Worm (Caenorhabditis elegans) whole organism, young adult: ENCODE results near the gene VY10G11R.1.
A peak's percentile ranks its signal among the peaks of the same experiment; 100 is the strongest.

ENCODE experiments used
- B0261.1 ChIP-seq: sonication (generic microtip); optimal IDR thresholded peaks from 2 replicates; lab custom pipeline; 2016; ENCODE audit warnings: mild to moderate bottlenecking, missing genetic modification characterization, moderate library complexity, missing compliant biosample characterization
- B0336.3 ChIP-seq: fragments of 200-800 bp; sonication (Bioruptor generic); IDR thresholded peaks from 2 replicates; pipeline ENCODE4 v1.3.6; 2022; ENCODE audit warnings: missing genetic modification characterization, missing compliant biosample characterization
- C17E4.6 ChIP-seq: fragments of 200-800 bp; sonication (Bioruptor generic); IDR thresholded peaks from 2 replicates; pipeline ENCODE4 v1.3.6; 2022; ENCODE audit warnings: missing genetic modification reagents, missing genetic modification characterization, missing compliant biosample characterization
- D2030.7 ChIP-seq: fragments of 200-800 bp; sonication (Bioruptor generic); IDR thresholded peaks from 2 replicates; pipeline ENCODE4 v1.3.6; 2022; ENCODE audit warnings: missing genetic modification reagents, missing genetic modification characterization, missing compliant biosample characterization
- F10E7.11 ChIP-seq: sonication (generic microtip); optimal IDR thresholded peaks from 2 replicates; lab custom pipeline; 2017; ENCODE audit warnings: mild to moderate bottlenecking, missing genetic modification characterization, moderate library complexity, missing compliant biosample characterization
- F49E8.2 ChIP-seq: sonication (generic microtip); optimal IDR thresholded peaks from 3 replicates; lab custom pipeline; 2017; ENCODE audit warnings: missing genetic modification characterization, mild to moderate bottlenecking, missing compliant biosample characterization, antibody characterized with exemption, moderate library complexity; ENCODE audit not compliant: insufficient read depth
- T07F8.4 ChIP-seq: sonication (generic microtip); optimal IDR thresholded peaks from 2 replicates; lab custom pipeline; 2016; ENCODE audit warnings: mild to moderate bottlenecking, missing genetic modification characterization, moderate library complexity, missing compliant biosample characterization
- Y53G8AR.9 ChIP-seq: fragments of 200-800 bp; sonication (Bioruptor generic); conservative IDR thresholded peaks from 2 replicates; pipeline ENCODE4 v1.3.6; 2022; ENCODE audit warnings: missing genetic modification reagents, missing genetic modification characterization, missing compliant biosample characterization
- Y56A3A.18 ChIP-seq: fragments of 200-800 bp; sonication (Bioruptor generic); IDR thresholded peaks from 2 replicates; pipeline ENCODE4 v1.3.6; 2022; ENCODE audit warnings: missing genetic modification reagents, missing genetic modification characterization, missing compliant biosample characterization
- ZK185.1 ChIP-seq: sonication (generic microtip); optimal IDR thresholded peaks from 2 replicates; lab custom pipeline; 2016; ENCODE audit warnings: mild to moderate bottlenecking, missing genetic modification characterization, missing compliant biosample characterization; ENCODE audit not compliant: poor library complexity, severe bottlenecking
- ama-1 ChIP-seq, 3 experiments: fragments of 150-350 bp in 1 of 3; sonication (generic microtip) in 2 of 3; optimal IDR thresholded peaks; 2 replicates each; lab custom pipeline; 2014 to 2018; ENCODE audit warnings: missing biosample characterization in 2 of 3, missing genetic modification characterization in 2 of 3, missing genetic modification reagents in 2 of 3
- athp-1 ChIP-seq: sonication (generic microtip); optimal IDR thresholded peaks from 2 replicates; lab custom pipeline; 2017; ENCODE audit warnings: mild to moderate bottlenecking, missing genetic modification characterization, missing compliant biosample characterization
- cebp-1 ChIP-seq, 2 experiments: fragments of 200-800 bp in 1 of 2; sonication (Bioruptor generic) in 1 of 2; sonication (generic microtip) in 1 of 2; IDR thresholded peaks in 1 of 2; optimal IDR thresholded peaks in 1 of 2; 2 replicates each; pipeline versions ENCODE4 v1.3.6 to Lab custom; 2017 to 2022; ENCODE audit warnings: missing compliant biosample characterization in 2 of 2, missing genetic modification characterization in 2 of 2, mild to moderate bottlenecking in 1 of 2, missing genetic modification reagents in 1 of 2, moderate library complexity in 1 of 2
- ceh-27 ChIP-seq: fragments of 200-800 bp; sonication (Bioruptor generic); optimal IDR thresholded peaks from 2 replicates; lab custom pipeline; 2018; ENCODE audit warnings: mild to moderate bottlenecking, missing genetic modification characterization, moderate library complexity, missing compliant biosample characterization
- ceh-40 ChIP-seq: fragments of 200-800 bp; sonication (Bioruptor generic); IDR thresholded peaks from 2 replicates; pipeline ENCODE4 v1.3.6; 2022; ENCODE audit warnings: missing genetic modification characterization, missing compliant biosample characterization
- die-1 ChIP-seq: sonication (generic microtip); optimal IDR thresholded peaks from 2 replicates; lab custom pipeline; 2016; ENCODE audit warnings: missing genotype, mild to moderate bottlenecking, missing genetic modification characterization, missing compliant biosample characterization
- egl-44 ChIP-seq: fragments of 200-800 bp; sonication (Bioruptor generic); IDR thresholded peaks from 2 replicates; pipeline ENCODE4 v1.3.6; 2022; ENCODE audit warnings: missing genetic modification reagents, missing genetic modification characterization, missing compliant biosample characterization
- ets-4 ChIP-seq: fragments of 200-800 bp; sonication (Bioruptor generic); optimal IDR thresholded peaks from 2 replicates; lab custom pipeline; 2018; ENCODE audit warnings: mild to moderate bottlenecking, missing genetic modification characterization, missing compliant biosample characterization
- gei-17 ChIP-seq: fragments of 200-800 bp; sonication (Bioruptor generic); optimal IDR thresholded peaks from 2 replicates; lab custom pipeline; 2018; ENCODE audit warnings: mild to moderate bottlenecking, missing genetic modification characterization, missing compliant biosample characterization
- hmg-1.2 ChIP-seq: fragments of 200-800 bp; sonication (Bioruptor generic); IDR thresholded peaks from 2 replicates; pipeline ENCODE4 v1.3.6; 2022; ENCODE audit warnings: missing genetic modification reagents, missing genetic modification characterization, missing compliant biosample characterization
- hrde-1 ChIP-seq: sonication (generic microtip); optimal IDR thresholded peaks from 2 replicates; lab custom pipeline; 2016; ENCODE audit warnings: missing genetic modification characterization, mild to moderate bottlenecking, missing compliant biosample characterization, moderate library complexity, missing genotype, missing genetic modification reagents, borderline replicate concordance
- lag-1 ChIP-seq: fragments of 200-800 bp; sonication (Bioruptor generic); IDR thresholded peaks from 2 replicates; pipeline ENCODE4 v1.3.6; 2022; ENCODE audit warnings: missing genetic modification reagents, missing genetic modification characterization, missing compliant biosample characterization
- let-607 ChIP-seq, 2 experiments: fragments of 200-800 bp in 1 of 2; sonication (Bioruptor generic) in 1 of 2; sonication (generic microtip) in 1 of 2; optimal IDR thresholded peaks; 2 replicates each; lab custom pipeline; 2016 to 2018; ENCODE audit warnings: mild to moderate bottlenecking in 2 of 2, missing compliant biosample characterization in 2 of 2, missing genetic modification characterization in 2 of 2, moderate library complexity in 2 of 2, missing genotype in 1 of 2
- lin-26 ChIP-seq: fragments of 200-800 bp; sonication (Bioruptor generic); IDR thresholded peaks from 2 replicates; pipeline ENCODE4 v1.3.6; 2022; ENCODE audit warnings: missing genetic modification reagents, missing genetic modification characterization, missing compliant biosample characterization
- lin-35 ChIP-seq, 3 experiments: fragments of 150-350 bp in 2 of 3; sonication (generic microtip) in 1 of 3; optimal IDR thresholded peaks; 2 replicates each; lab custom pipeline; 2014 to 2018; ENCODE audit warnings: missing biosample characterization in 3 of 3, missing genetic modification characterization in 3 of 3, missing genetic modification reagents in 3 of 3
- lin-54 ChIP-seq: fragments of 200-800 bp; sonication (Bioruptor generic); optimal IDR thresholded peaks from 2 replicates; lab custom pipeline; 2018; ENCODE audit warnings: mild to moderate bottlenecking, missing genetic modification characterization, missing compliant biosample characterization
- lsy-27 ChIP-seq: sonication (generic microtip); optimal IDR thresholded peaks from 2 replicates; lab custom pipeline; 2017; ENCODE audit warnings: missing genetic modification characterization, mild to moderate bottlenecking, missing compliant biosample characterization, antibody characterized with exemption, missing genotype, borderline replicate concordance; ENCODE audit not compliant: insufficient read depth
- madf-8 ChIP-seq: fragments of 200-800 bp; sonication (Bioruptor generic); conservative IDR thresholded peaks from 2 replicates; pipeline ENCODE4 v1.3.6; 2022; ENCODE audit warnings: missing genetic modification reagents, missing genetic modification characterization, missing compliant biosample characterization
- mcd-1 ChIP-seq: fragments of 200-800 bp; sonication (Bioruptor generic); IDR thresholded peaks from 2 replicates; pipeline ENCODE4 v1.3.6; 2022; ENCODE audit warnings: missing genetic modification reagents, missing genetic modification characterization, missing compliant biosample characterization
- nfya-1 ChIP-seq: sonication (generic microtip); optimal IDR thresholded peaks from 2 replicates; lab custom pipeline; 2017; ENCODE audit warnings: antibody characterized with exemption, missing compliant biosample characterization, missing genetic modification characterization, borderline replicate concordance; ENCODE audit not compliant: insufficient read depth
- nhr-80 ChIP-seq: sonication (generic microtip); optimal IDR thresholded peaks from 2 replicates; lab custom pipeline; 2016; ENCODE audit warnings: missing genetic modification characterization, missing compliant biosample characterization
- pha-4 ChIP-seq: fragments of 150-350 bp; sonication (generic microtip); optimal IDR thresholded peaks from 2 replicates; lab custom pipeline; 2014; ENCODE audit warnings: missing biosample characterization, missing genetic modification reagents, missing genetic modification characterization
- rec-8 ChIP-seq, 2 experiments: sonication (generic microtip); optimal IDR thresholded peaks; 2 replicates each; lab custom pipeline; 2016; ENCODE audit warnings: mild to moderate bottlenecking in 2 of 2, missing genetic modification characterization in 2 of 2, missing genetic modification reagents in 2 of 2, missing genotype in 2 of 2, missing biosample characterization in 1 of 2, missing compliant biosample characterization in 1 of 2, moderate library complexity in 1 of 2
- snpc-1.1 ChIP-seq: sonication (generic microtip); optimal IDR thresholded peaks from 2 replicates; lab custom pipeline; 2017; ENCODE audit warnings: missing genetic modification characterization, mild to moderate bottlenecking, missing compliant biosample characterization, antibody characterized with exemption, moderate library complexity, missing genotype, missing genetic modification reagents; ENCODE audit not compliant: insufficient read depth
- snpc-3.4 ChIP-seq: sonication (generic microtip); optimal IDR thresholded peaks from 2 replicates; lab custom pipeline; 2017; ENCODE audit warnings: missing genetic modification characterization, mild to moderate bottlenecking, missing compliant biosample characterization, antibody characterized with exemption, moderate library complexity, missing genotype, missing genetic modification reagents
- snpc-4 ChIP-seq, 5 experiments: fragments of 150-350 bp in 1 of 5; sonication (generic microtip) in 4 of 5; optimal IDR thresholded peaks; 2 replicates each; lab custom pipeline; 2014 to 2018; ENCODE audit warnings: missing genetic modification characterization in 5 of 5, missing biosample characterization in 3 of 5, antibody characterized with exemption in 2 of 5, mild to moderate bottlenecking in 2 of 5, missing compliant biosample characterization in 2 of 5, missing genotype in 2 of 5, moderate library complexity in 2 of 5, missing genetic modification reagents in 1 of 5
- unc-130 ChIP-seq: sonication (generic microtip); optimal IDR thresholded peaks from 2 replicates; lab custom pipeline; 2016; ENCODE audit warnings: missing genetic modification reagents, missing genetic modification characterization, missing compliant biosample characterization
- zfh-2 ChIP-seq: fragments of 200-800 bp; sonication (Bioruptor generic); conservative IDR thresholded peaks from 2 replicates; pipeline ENCODE4 v1.3.6; 2022; ENCODE audit warnings: missing genetic modification reagents, missing genetic modification characterization, missing compliant biosample characterization
- ztf-3 ChIP-seq: fragments of 200-800 bp; sonication (Bioruptor generic); optimal IDR thresholded peaks from 2 replicates; lab custom pipeline; 2018; ENCODE audit warnings: mild to moderate bottlenecking, missing genetic modification characterization, missing compliant biosample characterization

Gene VY10G11R.1

ce11 chrIV:16496491-16496890, 25.7 kb upstream of the VY10G11R.1 start:
- TF ChIP-seq snpc-4 (GFP tag; optimal IDR thresholded peaks at IDR 0.05; lab: Kevin White, UChicago), result no peak
- TF ChIP-seq snpc-4 (tag; optimal IDR thresholded peaks at IDR 0.05; lab: Kevin White, UChicago), result peak in 1 of 4 experiments; percentile 38
- TF ChIP-seq hmg-1.2 (GFP tag; lab: Robert Waterston, UW), result no peak
- TF ChIP-seq pha-4 (tag; lab: Kevin White, UChicago), result no peak
- no peak for TF ChIP-seq cebp-1 (GFP tag; IDR thresholded peaks at IDR 0.05; lab: Robert Waterston, UW)
- TF ChIP-seq cebp-1 (tag; optimal IDR thresholded peaks at IDR 0.05; lab: Kevin White, UChicago), result peak; percentile 37

DNA sequence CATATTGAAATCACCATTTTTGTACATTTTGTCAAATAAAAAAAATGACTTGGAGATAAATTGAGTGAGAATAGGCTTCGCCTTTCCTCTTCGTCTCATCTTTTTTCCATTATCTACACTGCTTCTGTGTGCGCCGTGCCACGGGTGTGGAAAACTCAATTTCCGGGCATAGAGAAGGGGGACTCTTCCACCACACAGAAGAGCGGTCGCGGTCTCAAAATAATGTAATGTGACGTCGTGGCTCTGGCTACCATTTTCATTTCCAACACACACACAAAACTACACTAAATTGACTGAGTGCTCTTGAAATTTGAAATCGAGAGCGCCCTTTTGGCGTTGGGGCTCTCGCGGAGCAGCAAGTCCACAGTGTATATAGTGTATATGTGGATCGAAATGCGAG, 23.2 kb upstream of the VY10G11R.1 start:
- TF ChIP-seq lsy-27, result no peak
- TF ChIP-seq rec-8 (tag; optimal IDR thresholded peaks at IDR 0.05; lab: Kevin White, UChicago), result no peak
- TF ChIP-seq Y56A3A.18, result no peak
- TF ChIP-seq lin-35 (GFP tag; optimal IDR thresholded peaks at IDR 0.05; lab: Kevin White, UChicago), result no peak
- TF ChIP-seq lin-54 (GFP tag; lab: Kevin White, UChicago), result no peak
- no peak for TF ChIP-seq mcd-1 (GFP tag; lab: Robert Waterston, UW)

DNA sequence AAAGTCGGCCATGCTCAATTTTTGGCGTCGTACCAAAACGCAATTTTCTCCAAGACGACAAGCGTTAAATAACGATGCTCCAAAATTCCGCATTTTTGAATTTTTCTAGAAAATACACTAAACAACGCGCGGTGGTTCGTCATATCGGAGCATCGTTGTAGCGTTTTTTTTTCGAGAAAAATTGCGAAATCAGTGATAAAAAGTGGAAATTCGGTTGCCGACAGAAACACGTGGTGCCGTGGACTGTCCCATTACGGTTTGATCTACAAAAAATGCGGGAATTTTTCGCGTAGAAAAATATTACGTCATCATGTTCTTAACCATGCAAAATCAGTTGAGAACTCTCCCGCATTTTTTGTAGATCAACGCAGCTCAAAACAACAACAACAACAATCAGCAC, 22.1 kb upstream of the VY10G11R.1 start:
- no peak for TF ChIP-seq B0336.3 (GFP tag; lab: Robert Waterston, UW)
- no peak for TF ChIP-seq cebp-1 (GFP tag; IDR thresholded peaks at IDR 0.05; lab: Robert Waterston, UW)
- TF ChIP-seq cebp-1 (tag; optimal IDR thresholded peaks at IDR 0.05; lab: Kevin White, UChicago), result peak; percentile 53
- no peak for TF ChIP-seq athp-1 (tag; lab: Kevin White, UChicago)
- no peak for TF ChIP-seq hrde-1 (tag; lab: Kevin White, UChicago)

- TF ChIP-seq ceh-40 (GFP tag; lab: Robert Waterston, UW), result no peak
- no peak for TF ChIP-seq lag-1 (GFP tag; lab: Robert Waterston, UW)
- no peak for TF ChIP-seq nfya-1 (tag; lab: Kevin White, UChicago)
- peak; percentile 46 for TF ChIP-seq ets-4
- no peak for TF ChIP-seq unc-130 (GFP tag; lab: Kevin White, UChicago)
- peak; percentile 49; the same call in 1 of the 2 replicates for TF ChIP-seq Y56A3A.18
- TF ChIP-seq lin-26, result peak; percentile 66
- TF ChIP-seq egl-44, result peak; percentile 83
- no peak for TF ChIP-seq ama-1 (optimal IDR thresholded peaks at IDR 0.05; lab: Kevin White, UChicago)
- TF ChIP-seq ama-1 (GFP tag; optimal IDR thresholded peaks at IDR 0.05; lab: Kevin White, UChicago), result no peak
- peak; percentile 53 for TF ChIP-seq die-1 (tag; lab: Kevin White, UChicago)
- peak; percentile 38 for TF ChIP-seq ztf-3
- TF ChIP-seq T07F8.4 (tag; lab: Kevin White, UChicago), result no peak
- peak in 1 of 2 experiments; percentile 48 for TF ChIP-seq let-607 (tag; optimal IDR thresholded peaks at IDR 0.05; lab: Kevin White, UChicago)
- TF ChIP-seq gei-17, result peak; percentile 30
- TF ChIP-seq snpc-3.4, result no peak
- TF ChIP-seq snpc-1.1, result no peak
- TF ChIP-seq mcd-1 (GFP tag; lab: Robert Waterston, UW), result peak; percentile 59
- TF ChIP-seq F49E8.2, result no peak
- no peak for TF ChIP-seq madf-8 (GFP tag; lab: Robert Waterston, UW)
- TF ChIP-seq rec-8 (tag; optimal IDR thresholded peaks at IDR 0.05; lab: Kevin White, UChicago), result no peak
- TF ChIP-seq C17E4.6 (GFP tag; lab: Robert Waterston, UW), result no peak
- peak; percentile 66 for TF ChIP-seq F10E7.11 (tag; lab: Kevin White, UChicago)
- TF ChIP-seq ceh-27, result peak; percentile 68
- peak; percentile 67 for TF ChIP-seq Y53G8AR.9 (GFP tag; lab: Robert Waterston, UW)
- peak; percentile 98 for TF ChIP-seq zfh-2 (GFP tag; lab: Robert Waterston, UW)
- TF ChIP-seq B0261.1 (tag; lab: Kevin White, UChicago), result no peak
- TF ChIP-seq ZK185.1 (tag; lab: Kevin White, UChicago), result peak; percentile 63
- TF ChIP-seq nhr-80 (tag; lab: Kevin White, UChicago), result peak; percentile 66
- TF ChIP-seq D2030.7 (GFP tag; lab: Robert Waterston, UW), result no peak
Measured at ce11 chrIV:16492327-16492726, 21.5 kb upstream of the VY10G11R.1 start.
